Worm (Caenorhabditis elegans) whole organism, L1 larva: ENCODE measurements around the gene lipl-2.

ENCODE experiments used
- ama-1 ChIP-seq: fragments of 150-350 bp; optimal IDR thresholded peaks from 2 replicates; lab custom pipeline; 2014
- fkh-10 ChIP-seq: sonication (generic microtip); optimal IDR thresholded peaks from 2 replicates; lab custom pipeline; 2017; ENCODE audit warnings: missing biosample characterization, missing genetic modification reagents, missing genetic modification characterization
- fos-1 ChIP-seq: fragments of 150-350 bp; optimal IDR thresholded peaks from 2 replicates; lab custom pipeline; 2014; ENCODE audit warnings: missing biosample characterization, missing genetic modification characterization
- nhr-28 ChIP-seq: fragments of 150-350 bp; optimal IDR thresholded peaks from 2 replicates; lab custom pipeline; 2014; ENCODE audit warnings: missing biosample characterization, missing genetic modification characterization
- snu-23 ChIP-seq: sonication (generic microtip); optimal IDR thresholded peaks from 2 replicates; lab custom pipeline; 2016; ENCODE audit warnings: missing genetic modification characterization, missing compliant biosample characterization
- unc-130 ChIP-seq: fragments of 150-350 bp; optimal IDR thresholded peaks from 2 replicates; lab custom pipeline; 2017; ENCODE audit warnings: missing biosample characterization, missing genetic modification characterization, inconsistent platforms
- ztf-4 ChIP-seq: fragments of 150-350 bp; optimal IDR thresholded peaks from 2 replicates; lab custom pipeline; 2014; ENCODE audit warnings: missing biosample characterization, missing genetic modification characterization

- TF ChIP-seq nhr-28 (tag; lab: Kevin White, UChicago) (no peak), snu-23 (GFP tag; lab: Kevin White, UChicago) (no peak), fos-1 (tag; lab: Kevin White, UChicago) (no peak), unc-130 (tag; lab: Kevin White, UChicago) (no peak), ztf-4 (no peak), ama-1 (lab: Kevin White, UChicago) (no peak), fkh-10 (no peak)
Measured at ce11 chrV:9798212-9798611, 6.8 kb downstream of the lipl-2 start.
